Worm (Caenorhabditis elegans): ENCODE measurements around the gene thk-1.

Gene thk-1

DNA sequence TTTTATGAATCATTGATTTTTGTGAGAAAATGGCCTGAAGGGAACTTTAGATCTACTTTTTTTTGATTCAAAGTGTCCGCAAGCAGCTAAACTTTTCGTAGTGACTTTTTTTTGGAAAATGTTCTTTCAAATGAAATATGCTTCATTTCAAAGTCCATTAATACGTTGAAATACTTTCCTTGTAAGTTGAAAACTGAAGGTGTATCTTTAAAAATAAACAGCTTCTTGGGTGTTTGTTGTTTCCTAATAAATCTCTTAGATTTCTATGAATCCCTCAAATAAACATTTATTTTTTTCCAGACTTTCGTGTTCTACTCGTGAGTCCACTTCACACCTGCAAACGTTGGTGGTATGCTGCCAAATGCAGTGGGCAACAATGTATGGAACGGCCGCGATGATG, 5.3 kb upstream of the thk-1 start, which contains the start of gene ebax-1:
ebax-1 (plus strand) TSS at position 301 of the 400 bp plus-strand sequence.
- TF ChIP-seq nhr-25 (tag; optimal IDR thresholded peaks at IDR 0.05; ENCODE audit: borderline replicate concordance, insufficient read depth) (no peak), daf-19 (GFP tag; conservative IDR thresholded peaks at IDR 0.05) (no peak), tra-1 (GFP tag; IDR thresholded peaks at IDR 0.05) (no peak), ceh-62 (tag; optimal IDR thresholded peaks at IDR 0.05) (no peak)

DNA sequence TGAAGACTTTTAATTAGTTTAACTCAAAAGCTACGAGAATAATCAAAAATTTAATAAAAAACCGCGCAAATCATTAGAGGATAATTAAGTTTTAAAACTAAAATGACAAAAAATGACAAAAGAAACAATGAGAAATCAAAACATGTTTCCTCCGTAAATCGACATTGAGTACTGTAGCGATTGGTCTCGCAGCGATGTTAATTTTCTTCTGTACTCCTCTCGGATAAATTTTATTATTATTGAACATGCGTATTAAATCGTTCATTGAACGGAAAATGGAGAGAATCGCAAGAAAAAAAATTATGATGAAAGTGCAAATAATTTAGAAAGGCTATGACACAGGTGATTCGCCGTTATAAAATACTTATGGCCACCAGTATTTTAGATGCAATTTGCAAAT, 3.9 kb upstream of the thk-1 start:
- peak; percentile 34 for TF ChIP-seq R02D3.7 (tag; optimal IDR thresholded peaks at IDR 0.05)
- no peak for TF ChIP-seq ceh-28 (tag; optimal IDR thresholded peaks at IDR 0.05)

DNA sequence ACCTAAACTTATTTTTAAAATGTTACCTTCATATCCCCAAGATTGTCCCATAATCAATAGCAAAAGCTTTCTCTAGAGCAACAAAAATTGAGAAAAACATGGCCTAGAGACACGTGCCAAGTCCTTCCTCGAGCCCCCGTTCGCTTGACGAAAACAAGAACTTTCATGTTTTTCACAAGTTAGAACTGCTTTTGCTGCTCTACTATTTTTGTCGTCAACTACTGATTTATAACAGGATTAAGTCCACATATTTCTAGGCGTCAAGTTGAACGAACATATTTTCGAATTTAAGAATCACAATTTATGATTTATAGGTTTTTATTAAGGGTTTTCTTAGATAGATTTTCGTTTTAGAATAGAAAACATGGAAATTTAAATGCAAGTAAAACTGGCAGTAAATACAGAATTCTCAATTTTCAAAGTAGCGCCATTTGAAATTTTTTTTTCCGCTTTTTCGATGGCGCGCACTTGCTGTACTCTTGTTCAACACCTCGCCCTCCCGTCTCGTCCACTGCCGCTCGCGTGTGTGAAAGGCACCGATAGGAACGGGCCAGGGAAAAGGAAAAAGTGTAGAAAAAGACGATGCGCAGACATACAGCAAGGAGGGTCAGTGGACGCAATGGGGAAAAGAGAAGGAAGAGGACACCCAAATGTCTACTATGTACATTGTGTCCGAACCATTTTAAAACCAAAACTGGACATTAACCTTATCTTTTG, 3.0 kb upstream of the thk-1 start, which contains the start of gene rad-51:
rad-51 (minus strand) TSS at position 51 of the 717 bp plus-strand sequence.
- TF ChIP-seq daf-16 (GFP tag; optimal IDR thresholded peaks at IDR 0.05), result no peak
- no peak for TF ChIP-seq daf-16 (tag; optimal IDR thresholded peaks at IDR 0.05)
- TF ChIP-seq hlh-30 (tag; optimal IDR thresholded peaks at IDR 0.05; ENCODE audit: insufficient read depth), result peak; percentile 64
- TF ChIP-seq dmd-8 (GFP tag; IDR thresholded peaks at IDR 0.05), result no peak
- no peak for TF ChIP-seq daf-12 (tag; optimal IDR thresholded peaks at IDR 0.05)
- TF ChIP-seq aha-1 (tag), result peak; percentile 3
- peak in 1 of 2 experiments; percentile 25 for TF ChIP-seq hif-1 (tag; optimal IDR thresholded peaks at IDR 0.05)
- peak in 1 of 2 experiments; percentile 69 for TF ChIP-seq lsy-2 (tag; optimal IDR thresholded peaks at IDR 0.05)
- no peak for TF ChIP-seq Y5F2A.4 (GFP tag; optimal IDR thresholded peaks at IDR 0.05)
- no peak for TF ChIP-seq Y75B8A.6 (GFP tag; IDR thresholded peaks at IDR 0.05)
- peak; percentile 5 for TF ChIP-seq nhr-25 (tag; optimal IDR thresholded peaks at IDR 0.05; ENCODE audit: borderline replicate concordance, insufficient read depth)
- TF ChIP-seq ctbp-1 (GFP tag; IDR thresholded peaks at IDR 0.05), result 0 out of 2 replicates have a peak, but pooled peaks have one; percentile 34
- TF ChIP-seq nhr-76 (tag; optimal IDR thresholded peaks at IDR 0.05), result no peak
- TF ChIP-seq ztf-11 (tag; optimal IDR thresholded peaks at IDR 0.05), result no peak
- TF ChIP-seq nhr-42 (GFP tag; IDR thresholded peaks at IDR 0.05), result no peak
- TF ChIP-seq F10B5.3 (tag; optimal IDR thresholded peaks at IDR 0.05), result no peak
- no peak for TF ChIP-seq zip-11 (GFP tag; IDR thresholded peaks at IDR 0.05)
- TF ChIP-seq ztf-7 (tag; optimal IDR thresholded peaks at IDR 0.05), result peak; percentile 37
- no peak for TF ChIP-seq sdz-12 (GFP tag; optimal IDR thresholded peaks at IDR 0.05)
- TF ChIP-seq madf-9 (GFP tag; conservative IDR thresholded peaks at IDR 0.05), result no peak
- no peak for TF ChIP-seq ceh-82 (tag; optimal IDR thresholded peaks at IDR 0.05)
- TF ChIP-seq nhr-6 (tag; optimal IDR thresholded peaks at IDR 0.05), result no peak
- TF ChIP-seq vab-7 (GFP tag; IDR thresholded peaks at IDR 0.05), result no peak
- 0 out of 2 replicates have a peak, but pooled peaks have one; percentile 14 for TF ChIP-seq arid-1 (GFP tag; conservative IDR thresholded peaks at IDR 0.05)
- peak; percentile 77 for TF ChIP-seq lin-38 (GFP tag; IDR thresholded peaks at IDR 0.05)
- no peak for TF ChIP-seq snpc-1.2 (GFP tag; IDR thresholded peaks at IDR 0.05)
- TF ChIP-seq ces-1 (GFP tag; optimal IDR thresholded peaks at IDR 0.05), result no peak
- peak; percentile 83 for TF ChIP-seq dpl-1 (GFP tag; optimal IDR thresholded peaks at IDR 0.05)
- TF ChIP-seq ceh-20 (GFP tag; IDR thresholded peaks at IDR 0.05), result peak; percentile 32; the same call in 1 of the 2 replicates
- no peak for TF ChIP-seq ZK546.5 (tag; optimal IDR thresholded peaks at IDR 0.05)
- TF ChIP-seq T26A8.4 (GFP tag; IDR thresholded peaks at IDR 0.05), result peak; percentile 51
- TF ChIP-seq nhr-11 (tag; optimal IDR thresholded peaks at IDR 0.05), result no peak
- no peak for TF ChIP-seq ZK337.2 (GFP tag; IDR thresholded peaks at IDR 0.05)
- TF ChIP-seq unc-62 (GFP tag; optimal IDR thresholded peaks at IDR 0.05 in 1 of 2), result peak in 1 of 2 experiments; percentile 85
- TF ChIP-seq unc-62 (tag; optimal IDR thresholded peaks at IDR 0.05), result no peak
- TF ChIP-seq hlh-11 (tag; optimal IDR thresholded peaks at IDR 0.05), result peak; percentile 70
- no peak for TF ChIP-seq nhr-102 (tag; optimal IDR thresholded peaks at IDR 0.05)
- no peak for TF ChIP-seq aly-2 (tag; optimal IDR thresholded peaks at IDR 0.05)
- no peak for TF ChIP-seq duxl-1 (tag; optimal IDR thresholded peaks at IDR 0.05; ENCODE audit: poor library complexity)
- TF ChIP-seq nhr-10 (tag; optimal IDR thresholded peaks at IDR 0.05), result no peak
- TF ChIP-seq nhr-41 (GFP tag; IDR thresholded peaks at IDR 0.05), result no peak
